Worm (Caenorhabditis elegans): ENCODE data around the gene F13A7.12.
"Not testable (repeated sequence)": the region's sequence is repeated elsewhere in the genome, so short reads cannot be mapped to it uniquely, and the experiment has no call there.

- TF ChIP-seq lsy-2 (tag; optimal IDR thresholded peaks at IDR 0.05); fkh-4 (tag; optimal IDR thresholded peaks at IDR 0.05; ENCODE audit: borderline replicate concordance); lin-13 (GFP tag; optimal IDR thresholded peaks at IDR 0.05); sox-4 (tag; optimal IDR thresholded peaks at IDR 0.05): not testable (repeated sequence)
Measured at ce11 chrV:16383729-16384128, 12.1 kb upstream of the F13A7.12 start, which contains the start of gene F13A7.7.

Data from whole organism, L1 larva.